Worm (Caenorhabditis elegans) whole organism, young adult: Measurements from ENCODE around the gene C28C12.1.

Experiments
- B0035.1 ChIP-seq: sonication (generic microtip); optimal IDR thresholded peaks from 2 replicates; lab custom pipeline; 2016; ENCODE audit warnings: missing genetic modification characterization, mild to moderate bottlenecking, missing compliant biosample characterization, missing genotype, missing genetic modification reagents
- B0261.1 ChIP-seq: sonication (generic microtip); optimal IDR thresholded peaks from 2 replicates; lab custom pipeline; 2016; ENCODE audit warnings: mild to moderate bottlenecking, missing genetic modification characterization, moderate library complexity, missing compliant biosample characterization
- B0336.3 ChIP-seq: fragments of 200-800 bp; sonication (Bioruptor generic); IDR thresholded peaks from 2 replicates; pipeline ENCODE4 v1.3.6; 2022; ENCODE audit warnings: missing genetic modification characterization, missing compliant biosample characterization
- D2030.7 ChIP-seq: fragments of 200-800 bp; sonication (Bioruptor generic); IDR thresholded peaks from 2 replicates; pipeline ENCODE4 v1.3.6; 2022; ENCODE audit warnings: missing genetic modification reagents, missing genetic modification characterization, missing compliant biosample characterization
- F33H1.4 ChIP-seq: fragments of 200-800 bp; sonication (Bioruptor generic); IDR thresholded peaks from 2 replicates; pipeline ENCODE4 v1.3.6; 2022; ENCODE audit warnings: missing genetic modification reagents, missing genetic modification characterization, missing compliant biosample characterization
- F39B2.1 ChIP-seq: fragments of 200-800 bp; sonication (Bioruptor generic); IDR thresholded peaks from 2 replicates; pipeline ENCODE4 v1.3.6; 2022; ENCODE audit warnings: missing genetic modification reagents, missing genetic modification characterization, missing compliant biosample characterization
- F57C9.4 ChIP-seq: sonication (generic microtip); optimal IDR thresholded peaks from 2 replicates; lab custom pipeline; 2017; ENCODE audit warnings: mild to moderate bottlenecking, missing genetic modification characterization, missing compliant biosample characterization
- K11D2.4 ChIP-seq: fragments of 200-800 bp; sonication (Bioruptor generic); IDR thresholded peaks from 2 replicates; pipeline ENCODE4 v1.3.6; 2022; ENCODE audit warnings: missing genetic modification reagents, missing genetic modification characterization, missing compliant biosample characterization
- Y79H2A.3 ChIP-seq: fragments of 200-800 bp; sonication (Bioruptor generic); conservative IDR thresholded peaks from 2 replicates; pipeline ENCODE4 v1.3.6; 2022; ENCODE audit warnings: missing genetic modification reagents, missing genetic modification characterization, missing compliant biosample characterization
- Y95B8A.8 ChIP-seq: fragments of 200-800 bp; sonication (Bioruptor generic); IDR thresholded peaks from 2 replicates; pipeline ENCODE4 v1.3.6; 2022; ENCODE audit warnings: missing genetic modification reagents, missing genetic modification characterization, missing compliant biosample characterization
- aptf-3 ChIP-seq: fragments of 200-800 bp; sonication (Bioruptor generic); IDR thresholded peaks from 2 replicates; pipeline ENCODE4 v1.3.6; 2022; ENCODE audit warnings: missing genetic modification characterization, missing compliant biosample characterization
- athp-1 ChIP-seq: sonication (generic microtip); optimal IDR thresholded peaks from 2 replicates; lab custom pipeline; 2017; ENCODE audit warnings: mild to moderate bottlenecking, missing genetic modification characterization, missing compliant biosample characterization
- attf-5 ChIP-seq: fragments of 200-800 bp; sonication (Bioruptor generic); optimal IDR thresholded peaks from 2 replicates; lab custom pipeline; 2018; ENCODE audit warnings: mild to moderate bottlenecking, missing genetic modification characterization, missing compliant biosample characterization
- cebp-1 ChIP-seq, 2 experiments: fragments of 200-800 bp in 1 of 2; sonication (Bioruptor generic) in 1 of 2; sonication (generic microtip) in 1 of 2; IDR thresholded peaks in 1 of 2; optimal IDR thresholded peaks in 1 of 2; 2 replicates each; pipeline versions ENCODE4 v1.3.6 to Lab custom; 2017 to 2022; ENCODE audit warnings: missing compliant biosample characterization in 2 of 2, missing genetic modification characterization in 2 of 2, mild to moderate bottlenecking in 1 of 2, missing genetic modification reagents in 1 of 2, moderate library complexity in 1 of 2
- ceh-100 ChIP-seq: fragments of 200-800 bp; sonication (Bioruptor generic); IDR thresholded peaks from 2 replicates; pipeline ENCODE4 v1.3.6; 2022; ENCODE audit warnings: missing genetic modification reagents, missing genetic modification characterization, missing compliant biosample characterization
- ceh-27 ChIP-seq: fragments of 200-800 bp; sonication (Bioruptor generic); optimal IDR thresholded peaks from 2 replicates; lab custom pipeline; 2018; ENCODE audit warnings: mild to moderate bottlenecking, missing genetic modification characterization, moderate library complexity, missing compliant biosample characterization
- ceh-91 ChIP-seq: fragments of 200-800 bp; sonication (Bioruptor generic); IDR thresholded peaks from 2 replicates; pipeline ENCODE4 v1.3.6; 2022; ENCODE audit warnings: missing genetic modification reagents, missing genetic modification characterization, missing compliant biosample characterization
- die-1 ChIP-seq: sonication (generic microtip); optimal IDR thresholded peaks from 2 replicates; lab custom pipeline; 2016; ENCODE audit warnings: missing genotype, mild to moderate bottlenecking, missing genetic modification characterization, missing compliant biosample characterization
- efl-1 ChIP-seq: fragments of 150-350 bp; optimal IDR thresholded peaks from 2 replicates; lab custom pipeline; 2014; ENCODE audit warnings: missing biosample characterization, missing genetic modification reagents, missing genetic modification characterization
- egl-18 ChIP-seq: fragments of 200-800 bp; sonication (Bioruptor generic); IDR thresholded peaks from 2 replicates; pipeline ENCODE4 v1.3.6; 2022; ENCODE audit warnings: missing genetic modification reagents, missing genetic modification characterization, missing compliant biosample characterization
- egl-44 ChIP-seq: fragments of 200-800 bp; sonication (Bioruptor generic); IDR thresholded peaks from 2 replicates; pipeline ENCODE4 v1.3.6; 2022; ENCODE audit warnings: missing genetic modification reagents, missing genetic modification characterization, missing compliant biosample characterization
- ekl-4 ChIP-seq: fragments of 200-800 bp; sonication (Bioruptor generic); IDR thresholded peaks from 2 replicates; pipeline ENCODE4 v1.3.6; 2022; ENCODE audit warnings: missing genetic modification reagents, missing genetic modification characterization, missing compliant biosample characterization
- ets-4 ChIP-seq: fragments of 200-800 bp; sonication (Bioruptor generic); optimal IDR thresholded peaks from 2 replicates; lab custom pipeline; 2018; ENCODE audit warnings: mild to moderate bottlenecking, missing genetic modification characterization, missing compliant biosample characterization
- fkh-3 ChIP-seq: sonication (generic microtip); optimal IDR thresholded peaks from 2 replicates; lab custom pipeline; 2016; ENCODE audit warnings: mild to moderate bottlenecking, missing genetic modification characterization, missing compliant biosample characterization
- hlh-26 ChIP-seq: fragments of 200-800 bp; sonication (Bioruptor generic); conservative IDR thresholded peaks from 2 replicates; pipeline ENCODE4 v1.3.6; 2022; ENCODE audit warnings: missing genetic modification reagents, missing genetic modification characterization, missing compliant biosample characterization
- hrde-1 ChIP-seq: sonication (generic microtip); optimal IDR thresholded peaks from 2 replicates; lab custom pipeline; 2016; ENCODE audit warnings: missing genetic modification characterization, mild to moderate bottlenecking, missing compliant biosample characterization, moderate library complexity, missing genotype, missing genetic modification reagents, borderline replicate concordance
- lin-26 ChIP-seq: fragments of 200-800 bp; sonication (Bioruptor generic); IDR thresholded peaks from 2 replicates; pipeline ENCODE4 v1.3.6; 2022; ENCODE audit warnings: missing genetic modification reagents, missing genetic modification characterization, missing compliant biosample characterization
- madf-8 ChIP-seq: fragments of 200-800 bp; sonication (Bioruptor generic); conservative IDR thresholded peaks from 2 replicates; pipeline ENCODE4 v1.3.6; 2022; ENCODE audit warnings: missing genetic modification reagents, missing genetic modification characterization, missing compliant biosample characterization
- nhr-179 ChIP-seq: sonication (generic microtip); optimal IDR thresholded peaks from 2 replicates; lab custom pipeline; 2016; ENCODE audit warnings: mild to moderate bottlenecking, missing genetic modification characterization, missing compliant biosample characterization
- nhr-80 ChIP-seq: sonication (generic microtip); optimal IDR thresholded peaks from 2 replicates; lab custom pipeline; 2016; ENCODE audit warnings: missing genetic modification characterization, missing compliant biosample characterization
- rcor-1 ChIP-seq: fragments of 200-800 bp; sonication (Bioruptor generic); IDR thresholded peaks from 2 replicates; pipeline ENCODE4 v1.3.6; 2022; ENCODE audit warnings: missing genetic modification reagents, missing genetic modification characterization, missing compliant biosample characterization
- repo-1 ChIP-seq: sonication (generic microtip); optimal IDR thresholded peaks from 2 replicates; lab custom pipeline; 2017; ENCODE audit warnings: mild to moderate bottlenecking, missing genetic modification characterization, missing compliant biosample characterization
- snpc-3.4 ChIP-seq: sonication (generic microtip); optimal IDR thresholded peaks from 2 replicates; lab custom pipeline; 2017; ENCODE audit warnings: missing genetic modification characterization, mild to moderate bottlenecking, missing compliant biosample characterization, antibody characterized with exemption, moderate library complexity, missing genotype, missing genetic modification reagents
- tbp1 ChIP-seq: fragments of 200-800 bp; sonication (Bioruptor generic); optimal IDR thresholded peaks from 2 replicates; lab custom pipeline; 2018; ENCODE audit warnings: mild to moderate bottlenecking, missing genetic modification characterization, missing compliant biosample characterization
- unc-130 ChIP-seq: sonication (generic microtip); optimal IDR thresholded peaks from 2 replicates; lab custom pipeline; 2016; ENCODE audit warnings: missing genetic modification reagents, missing genetic modification characterization, missing compliant biosample characterization
- zfh-2 ChIP-seq: fragments of 200-800 bp; sonication (Bioruptor generic); conservative IDR thresholded peaks from 2 replicates; pipeline ENCODE4 v1.3.6; 2022; ENCODE audit warnings: missing genetic modification reagents, missing genetic modification characterization, missing compliant biosample characterization
- ztf-25 ChIP-seq: fragments of 200-800 bp; sonication (Bioruptor generic); IDR thresholded peaks from 2 replicates; pipeline ENCODE4 v1.3.6; 2022; ENCODE audit warnings: missing genetic modification reagents, missing genetic modification characterization, missing compliant biosample characterization

C28C12.1 gene

DNA sequence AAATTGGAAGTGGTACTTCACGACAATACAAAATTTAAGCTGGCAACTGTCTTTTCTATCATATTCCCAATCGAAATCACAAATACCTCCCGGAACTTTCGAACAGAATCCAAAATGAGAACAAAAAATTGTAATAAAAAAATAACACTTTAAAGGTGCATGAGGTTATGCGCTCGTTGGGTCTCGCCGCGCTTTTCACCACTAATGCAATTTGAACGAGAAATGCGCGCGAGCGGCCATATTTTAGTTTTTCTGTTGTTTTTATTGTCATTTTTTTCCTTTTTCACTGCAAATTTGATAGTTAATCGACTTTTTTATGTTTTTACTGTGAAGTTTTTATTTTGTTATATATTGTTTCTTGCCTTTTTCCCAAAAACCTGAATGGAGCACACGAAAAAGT is 9.6 kb downstream of the C28C12.1 start, which contains the start of gene mes-6 (continued):
- TF ChIP-seq B0261.1, result no peak
- peak; percentile 20 for TF ChIP-seq tbp1 (GFP tag; lab: Kevin White, UChicago)
- no peak for TF ChIP-seq hlh-26
- 0 out of 2 replicates have a peak, but pooled peaks have one; percentile 5 for TF ChIP-seq rcor-1 (GFP tag; lab: Robert Waterston, UW)
- no peak for TF ChIP-seq B0035.1 (tag; lab: Kevin White, UChicago)
- no peak for TF ChIP-seq ets-4 (GFP tag; lab: Kevin White, UChicago)
- peak; percentile 92 for TF ChIP-seq efl-1 (GFP tag; lab: Kevin White, UChicago)
- no peak for TF ChIP-seq egl-18 (GFP tag; lab: Robert Waterston, UW)
- peak; percentile 70 for TF ChIP-seq D2030.7 (GFP tag; lab: Robert Waterston, UW)
- TF ChIP-seq Y95B8A.8, result peak; percentile 28; the same call in 1 of the 2 replicates
- no peak for TF ChIP-seq ceh-27 (GFP tag; lab: Kevin White, UChicago)
- peak; percentile 73 for TF ChIP-seq madf-8
- TF ChIP-seq cebp-1 (GFP tag; IDR thresholded peaks at IDR 0.05; lab: Robert Waterston, UW), result no peak
- TF ChIP-seq cebp-1 (tag; optimal IDR thresholded peaks at IDR 0.05; lab: Kevin White, UChicago), result no peak
- TF ChIP-seq zfh-2 (GFP tag; lab: Robert Waterston, UW), result no peak
- no peak for TF ChIP-seq nhr-179
- no peak for TF ChIP-seq die-1 (tag; lab: Kevin White, UChicago)
- no peak for TF ChIP-seq ceh-100

DNA sequence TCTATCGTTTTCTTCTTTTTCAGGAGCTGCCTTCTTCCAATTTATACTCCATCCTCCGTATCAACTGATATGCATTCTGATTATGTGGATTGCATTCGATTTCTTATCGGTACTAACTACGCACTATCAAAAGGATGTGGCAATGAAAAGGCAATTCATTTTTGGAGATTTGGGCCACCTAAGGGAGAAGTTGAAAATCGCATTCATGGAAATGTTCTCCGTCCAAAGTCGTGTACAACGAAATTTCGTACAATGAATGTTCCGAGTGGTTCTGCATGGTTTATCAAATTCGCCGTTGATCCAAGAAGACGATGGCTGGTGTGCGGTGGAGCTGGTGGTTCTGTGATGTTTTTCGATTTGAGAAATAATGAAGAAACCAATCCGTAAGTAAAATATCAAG is 11.2 kb downstream of the C28C12.1 start, which contains the start of gene C09G4.4:
Gene C09G4.4, plus strand, starts transcription at position 301 of the 400 bp plus-strand sequence.
- no peak for TF ChIP-seq F39B2.1
- 0 out of 2 replicates have a peak, but pooled peaks have one; percentile 5 for TF ChIP-seq F33H1.4
- peak; percentile 9 for TF ChIP-seq athp-1 (tag; lab: Kevin White, UChicago)
- TF ChIP-seq lin-26 (GFP tag; lab: Robert Waterston, UW), result 0 out of 2 replicates have a peak, but pooled peaks have one; percentile 56

DNA sequence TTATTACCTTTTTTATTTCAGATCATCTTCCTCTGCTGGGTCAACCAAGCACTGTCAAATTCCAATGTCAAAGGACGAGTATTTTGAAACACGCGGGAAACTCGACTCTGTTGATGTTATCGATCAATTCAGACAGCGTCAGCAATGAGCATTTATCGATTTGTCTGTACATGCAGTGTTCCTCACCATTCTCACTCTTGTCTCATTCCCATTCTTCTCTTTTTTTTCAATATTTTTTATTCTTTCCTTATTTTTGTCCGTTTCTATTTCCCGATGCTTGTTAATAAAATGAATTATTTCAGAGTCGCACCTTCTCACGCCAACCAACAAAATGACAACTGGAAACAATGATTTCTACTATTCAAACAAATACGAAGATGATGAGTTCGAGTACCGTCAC is 12.1 kb downstream of the C28C12.1 start, which contains the start of gene cks-1:
Gene cks-1, plus strand, starts transcription at position 301 of the 400 bp plus-strand sequence.
- peak; percentile 26 for TF ChIP-seq die-1 (tag; lab: Kevin White, UChicago)
- peak; percentile 27 for TF ChIP-seq snpc-3.4 (tag; lab: Kevin White, UChicago)
- TF ChIP-seq B0336.3 (GFP tag; lab: Robert Waterston, UW), result 0 out of 2 replicates have a peak, but pooled peaks have one; percentile 13
- TF ChIP-seq ceh-91 (GFP tag; lab: Robert Waterston, UW), result no peak

DNA sequence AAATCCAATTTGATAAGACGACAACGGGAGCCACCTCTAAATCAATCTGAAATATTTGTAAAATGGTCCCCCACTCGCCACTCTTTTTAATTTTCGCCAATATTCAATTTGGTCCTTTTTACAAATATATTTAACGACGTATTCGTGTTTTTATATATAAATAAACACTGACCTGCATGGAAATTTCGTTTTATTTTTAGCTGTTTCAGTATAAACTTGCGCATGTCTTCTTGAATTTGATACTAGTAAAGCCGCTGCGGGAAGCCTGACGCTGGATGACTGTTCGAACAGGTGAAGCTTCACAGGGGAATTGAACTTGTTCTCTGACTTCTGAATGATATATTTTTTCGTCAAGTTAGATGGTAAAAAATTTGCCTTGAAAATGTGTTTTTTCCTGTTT is 13.1 kb downstream of the C28C12.1 start:
- TF ChIP-seq athp-1 (tag; lab: Kevin White, UChicago), result peak; percentile 4
- TF ChIP-seq repo-1 (tag; lab: Kevin White, UChicago), result peak; percentile 42
- no peak for TF ChIP-seq egl-44
- TF ChIP-seq snpc-3.4 (tag; lab: Kevin White, UChicago), result peak; percentile 28
- TF ChIP-seq hrde-1 (tag; lab: Kevin White, UChicago), result peak; percentile 87
- no peak for TF ChIP-seq K11D2.4 (GFP tag; lab: Robert Waterston, UW)
- TF ChIP-seq unc-130 (GFP tag; lab: Kevin White, UChicago), result peak; percentile 15
- no peak for TF ChIP-seq ekl-4 (GFP tag; lab: Robert Waterston, UW)
- TF ChIP-seq aptf-3 (GFP tag; lab: Robert Waterston, UW), result no peak
- TF ChIP-seq lin-26 (GFP tag; lab: Robert Waterston, UW), result 0 out of 2 replicates have a peak, but pooled peaks have one; percentile 35
- peak; percentile 77; the same call in 1 of the 2 replicates for TF ChIP-seq Y79H2A.3
- no peak for TF ChIP-seq nhr-80 (tag; lab: Kevin White, UChicago)
- no peak for TF ChIP-seq rcor-1 (GFP tag; lab: Robert Waterston, UW)
- TF ChIP-seq hlh-26, result no peak
- no peak for TF ChIP-seq ztf-25
- no peak for TF ChIP-seq nhr-179
- no peak for TF ChIP-seq cebp-1 (GFP tag; IDR thresholded peaks at IDR 0.05; lab: Robert Waterston, UW)
- TF ChIP-seq cebp-1 (tag; optimal IDR thresholded peaks at IDR 0.05; lab: Kevin White, UChicago), result no peak
- no peak for TF ChIP-seq zfh-2 (GFP tag; lab: Robert Waterston, UW)
- no peak for TF ChIP-seq attf-5 (GFP tag; lab: Kevin White, UChicago)
- TF ChIP-seq fkh-3 (tag; lab: Kevin White, UChicago), result no peak
- TF ChIP-seq F57C9.4, result no peak
